Fruit fly (Drosophila melanogaster): Measurements from ENCODE around the gene CG15432.

dm6 chr2L:4444457-4444856, 2.3 kb downstream of the CG15432 start, which contains the start of the genes morgue and Elp3:
- TF ChIP-seq CG12768 (GFP tag; optimal IDR thresholded peaks at IDR 0.05) (no peak), Hr96 (GFP tag; optimal IDR thresholded peaks at IDR 0.05) (no peak), CG33017 (tag; optimal IDR thresholded peaks at IDR 0.05) (no peak), pad (GFP tag; optimal IDR thresholded peaks at IDR 0.05) (no peak), cnc (optimal IDR thresholded peaks at IDR 0.05) (no peak), Mnt (GFP tag; optimal IDR thresholded peaks at IDR 0.05) (peak; percentile 93)
